Worm (Caenorhabditis elegans) whole organism, mixed stage, embryonic: ENCODE results near the gene rme-6.

ENCODE experiments used
- M03D4.4 ChIP-seq: sonication (generic microtip); optimal IDR thresholded peaks from 2 replicates; lab custom pipeline; 2017; ENCODE audit warnings: mild to moderate bottlenecking, missing genetic modification characterization, missing compliant biosample characterization
- bed-3 ChIP-seq: fragments of 200-800 bp; sonication (Bioruptor generic); optimal IDR thresholded peaks from 3 replicates; lab custom pipeline; 2018; ENCODE audit warnings: mild to moderate bottlenecking, missing genetic modification characterization, moderate library complexity, missing compliant biosample characterization
- blmp-1 ChIP-seq: fragments of 150-350 bp; optimal IDR thresholded peaks from 2 replicates; lab custom pipeline; 2014; ENCODE audit warnings: missing biosample characterization, missing genetic modification characterization
- ceh-39 ChIP-seq: fragments of 150-350 bp; optimal IDR thresholded peaks from 2 replicates; lab custom pipeline; 2014; ENCODE audit warnings: missing biosample characterization, missing genetic modification characterization
- ceh-43 ChIP-seq: fragments of 200-800 bp; sonication (Bioruptor generic); optimal IDR thresholded peaks from 2 replicates; lab custom pipeline; 2018; ENCODE audit warnings: mild to moderate bottlenecking, missing genetic modification characterization, moderate library complexity, missing compliant biosample characterization
- ceh-83 ChIP-seq: fragments of 200-800 bp; sonication (Bioruptor generic); optimal IDR thresholded peaks from 2 replicates; lab custom pipeline; 2018; ENCODE audit warnings: mild to moderate bottlenecking, missing genetic modification characterization, missing compliant biosample characterization
- ces-1 ChIP-seq: fragments of 150-350 bp; optimal IDR thresholded peaks from 2 replicates; lab custom pipeline; 2014; ENCODE audit warnings: missing biosample characterization, missing genetic modification reagents, missing genetic modification characterization
- cnd-1 ChIP-seq: fragments of 200-800 bp; sonication (Bioruptor generic); optimal IDR thresholded peaks from 2 replicates; lab custom pipeline; 2018; ENCODE audit warnings: mild to moderate bottlenecking, missing genetic modification characterization, missing compliant biosample characterization
- drap-1 ChIP-seq: fragments of 200-800 bp; sonication (Bioruptor generic); optimal IDR thresholded peaks from 3 replicates; lab custom pipeline; 2018; ENCODE audit warnings: mild to moderate bottlenecking, missing genetic modification characterization, missing compliant biosample characterization
- elt-1 ChIP-seq: sonication (generic microtip); optimal IDR thresholded peaks from 2 replicates; lab custom pipeline; 2017; ENCODE audit warnings: missing genetic modification characterization, mild to moderate bottlenecking, missing compliant biosample characterization, antibody characterized with exemption, moderate library complexity, borderline replicate concordance; ENCODE audit not compliant: insufficient read depth
- elt-3 ChIP-seq: fragments of 150-350 bp; optimal IDR thresholded peaks from 2 replicates; lab custom pipeline; 2014; ENCODE audit warnings: missing biosample characterization, missing genetic modification characterization
- hlh-1 ChIP-seq: fragments of 150-350 bp; optimal IDR thresholded peaks from 2 replicates; lab custom pipeline; 2014; ENCODE audit warnings: missing biosample characterization, missing genetic modification reagents, missing genetic modification characterization
- lin-13 ChIP-seq: fragments of 150-350 bp; optimal IDR thresholded peaks from 2 replicates; lab custom pipeline; 2014; ENCODE audit warnings: missing biosample characterization, missing genetic modification characterization
- lin-32 ChIP-seq: fragments of 200-800 bp; sonication (Bioruptor generic); optimal IDR thresholded peaks from 2 replicates; lab custom pipeline; 2018; ENCODE audit warnings: mild to moderate bottlenecking, missing genetic modification characterization, missing compliant biosample characterization
- lsy-2 ChIP-seq: fragments of 150-350 bp; optimal IDR thresholded peaks from 2 replicates; lab custom pipeline; 2014; ENCODE audit warnings: missing biosample characterization, missing genetic modification characterization
- mab-5 ChIP-seq: fragments of 150-350 bp; optimal IDR thresholded peaks from 2 replicates; lab custom pipeline; 2014; ENCODE audit warnings: missing biosample characterization, missing genetic modification characterization
- mep-1 ChIP-seq: fragments of 150-350 bp; optimal IDR thresholded peaks from 2 replicates; lab custom pipeline; 2017; ENCODE audit warnings: missing biosample characterization, missing genetic modification reagents, missing genetic modification characterization, inconsistent platforms
- mls-2 ChIP-seq: sonication (generic microtip); optimal IDR thresholded peaks from 2 replicates; lab custom pipeline; 2016; ENCODE audit warnings: mild to moderate bottlenecking, missing genetic modification characterization, moderate library complexity, missing compliant biosample characterization
- nhr-12 ChIP-seq: fragments of 150-350 bp; optimal IDR thresholded peaks from 2 replicates; lab custom pipeline; 2014; ENCODE audit warnings: missing biosample characterization, missing genetic modification characterization
- nhr-2 ChIP-seq: fragments of 150-350 bp; optimal IDR thresholded peaks from 2 replicates; lab custom pipeline; 2014; ENCODE audit warnings: missing biosample characterization, missing genetic modification characterization
- pha-4 ChIP-seq: fragments of 150-350 bp; optimal IDR thresholded peaks from 2 replicates; lab custom pipeline; 2018; ENCODE audit warnings: missing biosample characterization, missing genetic modification reagents, missing genetic modification characterization
- sem-2 ChIP-seq: fragments of 200-800 bp; sonication (Bioruptor generic); optimal IDR thresholded peaks from 2 replicates; lab custom pipeline; 2018; ENCODE audit warnings: mild to moderate bottlenecking, missing genetic modification characterization, missing compliant biosample characterization
- snpc-4 ChIP-seq: fragments of 150-350 bp; optimal IDR thresholded peaks from 2 replicates; lab custom pipeline; 2014; ENCODE audit warnings: missing biosample characterization, missing genetic modification characterization
- sptf-1 ChIP-seq: sonication (generic microtip); optimal IDR thresholded peaks from 2 replicates; lab custom pipeline; 2017; ENCODE audit warnings: mild to moderate bottlenecking, missing genetic modification characterization, moderate library complexity, missing compliant biosample characterization
- tbx-8 ChIP-seq: fragments of 200-800 bp; sonication (Bioruptor generic); optimal IDR thresholded peaks from 2 replicates; lab custom pipeline; 2018; ENCODE audit warnings: mild to moderate bottlenecking, missing genetic modification characterization, moderate library complexity, missing compliant biosample characterization
- unc-120 ChIP-seq: sonication (generic microtip); optimal IDR thresholded peaks from 2 replicates; lab custom pipeline; 2017; ENCODE audit warnings: missing genetic modification characterization, missing compliant biosample characterization; ENCODE audit not compliant: poor library complexity, severe bottlenecking
- unc-39 ChIP-seq: fragments of 150-350 bp; optimal IDR thresholded peaks from 2 replicates; lab custom pipeline; 2014; ENCODE audit warnings: missing biosample characterization, missing genetic modification characterization
- unc-62 ChIP-seq: fragments of 150-350 bp; optimal IDR thresholded peaks from 2 replicates; lab custom pipeline; 2014; ENCODE audit warnings: missing biosample characterization, missing genetic modification reagents, missing genetic modification characterization
- zip-8 ChIP-seq: fragments of 150-350 bp; optimal IDR thresholded peaks from 2 replicates; lab custom pipeline; 2014; ENCODE audit warnings: missing biosample characterization, missing genetic modification characterization
- ztf-11 ChIP-seq: fragments of 150-350 bp; optimal IDR thresholded peaks from 2 replicates; lab custom pipeline; 2014; ENCODE audit warnings: missing biosample characterization, missing genetic modification characterization

Gene rme-6

DNA sequence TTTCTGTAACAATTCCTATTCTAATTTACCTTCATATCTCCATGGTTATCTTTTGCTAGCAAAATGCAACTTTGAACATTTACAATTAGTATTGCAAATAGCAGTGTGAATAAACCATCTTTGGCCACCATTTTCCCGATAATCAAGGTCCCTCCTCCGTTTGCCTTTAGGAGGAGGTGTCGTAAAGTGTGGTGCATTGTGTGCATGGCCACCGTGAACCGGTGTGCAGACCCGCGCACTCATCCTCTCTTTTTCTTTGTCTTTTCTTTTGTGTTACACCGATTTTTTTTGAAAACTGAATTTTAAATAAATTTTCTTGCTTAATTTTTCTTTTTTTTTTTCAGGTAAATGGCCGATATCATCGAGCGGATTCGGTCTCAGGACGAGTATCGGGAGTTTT is at the start of gene rme-6, which contains the start of gene pigx-1:
TSS of gene rme-6 (plus strand) at position 345 of the 400 bp plus-strand sequence.
TSS of gene pigx-1 (minus strand) at position 206 of the 400 bp plus-strand sequence.
- TF ChIP-seq snpc-4 (tag; lab: Kevin White, UChicago) (no peak), sem-2 (GFP tag; lab: Kevin White, UChicago) (no peak), M03D4.4 (tag; lab: Kevin White, UChicago) (no peak), ces-1 (GFP tag; lab: Kevin White, UChicago) (peak; percentile 8), unc-39 (no peak), elt-3 (no peak), unc-120 (tag; lab: Kevin White, UChicago) (peak; percentile 70), lin-13 (tag; lab: Kevin White, UChicago) (peak; percentile 9)

ce11 chrX:1051041-1051440 is 45.9 kb upstream of the rme-6 start:
- no peak for TF ChIP-seq drap-1
- peak; percentile 79 for TF ChIP-seq unc-62 (GFP tag; lab: Kevin White, UChicago)
- TF ChIP-seq unc-120 (tag; lab: Kevin White, UChicago): peak; percentile 1
- TF ChIP-seq, all 35 proteins: peak for 2

ce11 chrX:1052960-1053359 is 44.0 kb upstream of the rme-6 start:
- TF ChIP-seq M03D4.4 (tag; lab: Kevin White, UChicago): no peak
- TF ChIP-seq elt-1 (tag; lab: Kevin White, UChicago): no peak
- no peak for TF ChIP-seq pha-4 (tag; lab: Kevin White, UChicago)
- TF ChIP-seq ztf-11 (tag; lab: Kevin White, UChicago): no peak
- TF ChIP-seq elt-3: no peak
- TF ChIP-seq ceh-83 (GFP tag; lab: Kevin White, UChicago): no peak
- no peak for TF ChIP-seq unc-39
- TF ChIP-seq sptf-1: no peak
- TF ChIP-seq nhr-2 (tag; lab: Kevin White, UChicago): no peak
- TF ChIP-seq nhr-12 (tag; lab: Kevin White, UChicago): no peak
- no peak for TF ChIP-seq mep-1 (tag; lab: Kevin White, UChicago)
- no peak for TF ChIP-seq ces-1 (GFP tag; lab: Kevin White, UChicago)
- no peak for TF ChIP-seq mab-5
- TF ChIP-seq, all 35 proteins: peak for 0

ce11 chrX:1053929-1054328 is 43.0 kb upstream of the rme-6 start, which contains the start of gene ncs-3:
Gene ncs-3 (plus strand): TSS chrX:1054081.
- no peak for TF ChIP-seq ceh-83 (GFP tag; lab: Kevin White, UChicago)
- no peak for TF ChIP-seq tbx-8 (GFP tag; lab: Kevin White, UChicago)
- TF ChIP-seq mls-2 (tag; lab: Kevin White, UChicago): no peak
- no peak for TF ChIP-seq drap-1
- TF ChIP-seq lsy-2: no peak
- no peak for TF ChIP-seq ceh-43 (GFP tag; lab: Kevin White, UChicago)
- no peak for TF ChIP-seq cnd-1 (tag; lab: Kevin White, UChicago)
- no peak for TF ChIP-seq snpc-4 (tag; lab: Kevin White, UChicago)
- no peak for TF ChIP-seq zip-8 (tag; lab: Kevin White, UChicago)
- TF ChIP-seq unc-120 (tag; lab: Kevin White, UChicago): peak; percentile 62
- no peak for TF ChIP-seq M03D4.4 (tag; lab: Kevin White, UChicago)
- TF ChIP-seq elt-1 (tag; lab: Kevin White, UChicago): no peak
- no peak for TF ChIP-seq ceh-39 (tag; lab: Kevin White, UChicago)
- no peak for TF ChIP-seq nhr-12 (tag; lab: Kevin White, UChicago)
- no peak for TF ChIP-seq nhr-2 (tag; lab: Kevin White, UChicago)
- no peak for TF ChIP-seq unc-39
- TF ChIP-seq unc-62 (GFP tag; lab: Kevin White, UChicago): peak; percentile 71
- TF ChIP-seq hlh-1 (tag; lab: Kevin White, UChicago): peak; percentile 36
- TF ChIP-seq blmp-1 (tag; lab: Kevin White, UChicago): no peak
- TF ChIP-seq bed-3 (GFP tag; lab: Kevin White, UChicago): no peak
- TF ChIP-seq sem-2 (GFP tag; lab: Kevin White, UChicago): no peak
- no peak for TF ChIP-seq ztf-11 (tag; lab: Kevin White, UChicago)
- TF ChIP-seq pha-4 (tag; lab: Kevin White, UChicago): no peak

DNA sequence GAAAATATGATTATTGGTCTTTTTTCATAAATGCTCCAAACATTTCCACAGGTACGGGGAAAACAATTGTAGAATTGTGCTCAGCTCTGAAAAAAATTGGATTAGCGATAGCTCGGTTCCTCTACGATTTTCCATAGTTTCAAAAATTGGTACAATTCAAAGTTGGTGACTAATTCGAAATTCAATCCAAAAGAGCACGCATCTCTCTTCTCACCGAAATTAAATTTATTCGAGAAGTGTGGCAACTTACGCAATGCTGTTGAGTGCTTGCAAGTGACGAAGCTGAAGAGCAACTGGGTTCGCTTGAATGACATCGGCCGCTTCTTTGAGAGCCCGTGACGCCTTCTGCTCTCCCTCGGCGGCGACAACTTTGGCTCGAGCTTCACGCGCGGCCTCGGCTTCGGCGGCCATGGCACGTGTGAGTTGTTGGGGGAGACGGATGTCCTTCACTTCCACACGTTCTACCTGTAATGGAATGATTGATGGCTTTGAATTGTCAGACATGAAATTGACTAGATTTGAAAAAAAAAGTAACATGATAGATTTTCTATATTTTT is 39.1 kb upstream of the rme-6 start:
- TF ChIP-seq lin-32 (GFP tag; lab: Kevin White, UChicago) (no peak), elt-3 (no peak), ces-1 (GFP tag; lab: Kevin White, UChicago) (peak; percentile 95)
- TF ChIP-seq, all 35 proteins: peak for 1
